In genomic region chr3R:26908750-26909149, dm6 we compare ENCODE assay signal across 1 fruit fly cellular context.
TF ChIP-seq lines count a peak whose summit lies in the region.

No protein-coding gene starts in this region.

TF ChIP-seq in whole organism, embryonic, 481 proteins besides CTCF, POLR2A, EP300 and RAD21 (continued from another document and continues in another):
- TF ChIP-seq row (GFP tag; IDR thresholded peaks at IDR 0.05; lab: Robert Waterston, UW): no peak
- TF ChIP-seq CG12769 (tag; optimal IDR thresholded peaks at IDR 0.05; lab: Kevin White, UChicago): peak; percentile 32
- TF ChIP-seq CG8089 (GFP tag; optimal IDR thresholded peaks at IDR 0.05; lab: Kevin White, UChicago): no peak
- TF ChIP-seq kni (GFP tag; optimal IDR thresholded peaks at IDR 0.05; lab: Kevin White, UChicago): peak; percentile 82
- TF ChIP-seq CG31365 (tag; optimal IDR thresholded peaks at IDR 0.05; lab: Kevin White, UChicago): no peak
- TF ChIP-seq psq (GFP tag; optimal IDR thresholded peaks at IDR 0.05; lab: Kevin White, UChicago): no peak
- no peak for TF ChIP-seq ham (GFP tag; IDR thresholded peaks at IDR 0.05; lab: Robert Waterston, UW)
- TF ChIP-seq Spps (tag; optimal IDR thresholded peaks at IDR 0.05; lab: Kevin White, UChicago): no peak
- no peak for TF ChIP-seq CG12104 (GFP tag; optimal IDR thresholded peaks at IDR 0.05; lab: Kevin White, UChicago)
- TF ChIP-seq CG18011 (GFP tag; optimal IDR thresholded peaks at IDR 0.05; lab: Kevin White, UChicago): no peak
- TF ChIP-seq pita (GFP tag; optimal IDR thresholded peaks at IDR 0.05; lab: Kevin White, UChicago): no peak
- no peak for TF ChIP-seq CHES-1-like (GFP tag; optimal IDR thresholded peaks at IDR 0.05; lab: Kevin White, UChicago)
- no peak for TF ChIP-seq bigmax (GFP tag; optimal IDR thresholded peaks at IDR 0.05; lab: Kevin White, UChicago)
- TF ChIP-seq GATAe (GFP tag; conservative IDR thresholded peaks at IDR 0.05; lab: Robert Waterston, UW): no peak
- no peak for TF ChIP-seq exex (tag; optimal IDR thresholded peaks at IDR 0.05; lab: Kevin White, UChicago)
- no peak for TF ChIP-seq NFAT (GFP tag; IDR thresholded peaks at IDR 0.05; lab: Robert Waterston, UW)
- TF ChIP-seq Awh (GFP tag; IDR thresholded peaks at IDR 0.05; lab: Robert Waterston, UW): no peak
- TF ChIP-seq Fer1 (GFP tag; optimal IDR thresholded peaks at IDR 0.05; lab: Kevin White, UChicago): peak; percentile 21
- TF ChIP-seq crp (GFP tag; optimal IDR thresholded peaks at IDR 0.05; lab: Kevin White, UChicago): no peak
- TF ChIP-seq Ets65A (GFP tag; lab: Kevin White, UChicago): no peak
- no peak for TF ChIP-seq nerfin-2 (GFP tag; IDR thresholded peaks at IDR 0.05; lab: Robert Waterston, UW; ENCODE audit: partially characterized antibody)
- no peak for TF ChIP-seq CG5953 (GFP tag; IDR thresholded peaks at IDR 0.05; lab: Robert Waterston, UW)
- TF ChIP-seq Vsx1 (GFP tag; optimal IDR thresholded peaks at IDR 0.05; lab: Kevin White, UChicago): no peak
- no peak for TF ChIP-seq Lhr (GFP tag; optimal IDR thresholded peaks at IDR 0.05; lab: Kevin White, UChicago)
- TF ChIP-seq pan (optimal IDR thresholded peaks at IDR 0.05; lab: Kevin White, UChicago): no peak
- TF ChIP-seq pan (GFP tag; optimal IDR thresholded peaks at IDR 0.05 in 1 of 2, IDR thresholded peaks at IDR 0.05 in 1 of 2): peak in 1 of 2 experiments; percentile 15
- TF ChIP-seq CG3407 (GFP tag; optimal IDR thresholded peaks at IDR 0.05; lab: Kevin White, UChicago): peak; percentile 41
- no peak for TF ChIP-seq h (optimal IDR thresholded peaks at IDR 0.05; lab: Kevin White, UChicago)
- no peak for TF ChIP-seq hkb (optimal IDR thresholded peaks at IDR 0.05; lab: Kevin White, UChicago)
- TF ChIP-seq hkb (GFP tag; IDR thresholded peaks at IDR 0.05; lab: Robert Waterston, UW): 0 out of 2 replicates have a peak, but pooled peaks have one; percentile 24
- TF ChIP-seq disco-r (GFP tag; optimal IDR thresholded peaks at IDR 0.05; lab: Kevin White, UChicago): no peak
- TF ChIP-seq amos (GFP tag; IDR thresholded peaks at IDR 0.05; lab: Robert Waterston, UW; ENCODE audit: partially characterized antibody): no peak
- no peak for TF ChIP-seq CG2120 (GFP tag; optimal IDR thresholded peaks at IDR 0.05; lab: Kevin White, UChicago)
- TF ChIP-seq zfh1 (GFP tag; IDR thresholded peaks at IDR 0.05; lab: Robert Waterston, UW): no peak
- no peak for TF ChIP-seq B-H2 (GFP tag; optimal IDR thresholded peaks at IDR 0.05; lab: Kevin White, UChicago)
- TF ChIP-seq Dref (GFP tag; IDR thresholded peaks at IDR 0.05; lab: Robert Waterston, UW): no peak
- no peak for TF ChIP-seq dimm (GFP tag; IDR thresholded peaks at IDR 0.05; lab: Robert Waterston, UW)
- no peak for TF ChIP-seq mld (GFP tag; IDR thresholded peaks at IDR 0.05; lab: Robert Waterston, UW; ENCODE audit: partially characterized antibody)
- no peak for TF ChIP-seq CG17361 (GFP tag; IDR thresholded peaks at IDR 0.05; lab: Robert Waterston, UW)
- no peak for TF ChIP-seq CG10147 (GFP tag; optimal IDR thresholded peaks at IDR 0.05; lab: Kevin White, UChicago)
- no peak for TF ChIP-seq CG13624 (GFP tag; optimal IDR thresholded peaks at IDR 0.05; lab: Kevin White, UChicago)
- no peak for TF ChIP-seq NC2α (GFP tag; optimal IDR thresholded peaks at IDR 0.05; lab: Kevin White, UChicago)
- no peak for TF ChIP-seq Side (GFP tag; optimal IDR thresholded peaks at IDR 0.05; lab: Kevin White, UChicago)
- no peak for TF ChIP-seq luna (GFP tag; optimal IDR thresholded peaks at IDR 0.05; lab: Kevin White, UChicago)
- no peak for TF ChIP-seq CG2116 (GFP tag; optimal IDR thresholded peaks at IDR 0.05; lab: Kevin White, UChicago)
- TF ChIP-seq Chrac-16 (GFP tag; optimal IDR thresholded peaks at IDR 0.05; lab: Kevin White, UChicago): no peak
- TF ChIP-seq CG8290 (GFP tag; optimal IDR thresholded peaks at IDR 0.05; lab: Kevin White, UChicago): no peak
- TF ChIP-seq CG8290 (tag; optimal IDR thresholded peaks at IDR 0.05; lab: Kevin White, UChicago): peak in 1 of 2 experiments; percentile 52
- TF ChIP-seq CG3838 (GFP tag; optimal IDR thresholded peaks at IDR 0.05; lab: Kevin White, UChicago): no peak
- TF ChIP-seq CG18262 (tag; optimal IDR thresholded peaks at IDR 0.05; lab: Kevin White, UChicago): peak; percentile 30
- no peak for TF ChIP-seq Dek (tag; optimal IDR thresholded peaks at IDR 0.05; lab: Kevin White, UChicago)
- TF ChIP-seq CG18476 (GFP tag; optimal IDR thresholded peaks at IDR 0.05; lab: Kevin White, UChicago): no peak
- TF ChIP-seq CG5180 (GFP tag; optimal IDR thresholded peaks at IDR 0.05; lab: Kevin White, UChicago): peak; percentile 33
- peak; percentile 1 for TF ChIP-seq CG15269 (tag; optimal IDR thresholded peaks at IDR 0.05; lab: Kevin White, UChicago)
- TF ChIP-seq maf-S (GFP tag; optimal IDR thresholded peaks at IDR 0.05; lab: Kevin White, UChicago): no peak
- no peak for TF ChIP-seq BtbVII (GFP tag; optimal IDR thresholded peaks at IDR 0.05; lab: Kevin White, UChicago)
- TF ChIP-seq Hr39 (optimal IDR thresholded peaks at IDR 0.05; lab: Kevin White, UChicago): no peak
- no peak for TF ChIP-seq run (tag; optimal IDR thresholded peaks at IDR 0.05; lab: Kevin White, UChicago)
- TF ChIP-seq da (GFP tag; optimal IDR thresholded peaks at IDR 0.05; lab: Kevin White, UChicago): no peak
- no peak for TF ChIP-seq CG8944 (GFP tag; optimal IDR thresholded peaks at IDR 0.05; lab: Kevin White, UChicago)
- peak; percentile 8 for TF ChIP-seq CG18599 (GFP tag; optimal IDR thresholded peaks at IDR 0.05; lab: Kevin White, UChicago)
- no peak for TF ChIP-seq HmgZ (tag; optimal IDR thresholded peaks at IDR 0.05; lab: Kevin White, UChicago)
- no peak for TF ChIP-seq slou (GFP tag; optimal IDR thresholded peaks at IDR 0.05; lab: Kevin White, UChicago)
- TF ChIP-seq Ada2b (GFP tag; IDR thresholded peaks at IDR 0.05; lab: Robert Waterston, UW): no peak
- no peak for TF ChIP-seq lbe (GFP tag; optimal IDR thresholded peaks at IDR 0.05; lab: Kevin White, UChicago)
- no peak; the same call in 1 of the 2 replicates for TF ChIP-seq HLH3B (GFP tag; IDR thresholded peaks at IDR 0.05; lab: Robert Waterston, UW)
- no peak for TF ChIP-seq lov (optimal IDR thresholded peaks at IDR 0.05; lab: Kevin White, UChicago)
- TF ChIP-seq lov (GFP tag; IDR thresholded peaks at IDR 0.05; lab: Robert Waterston, UW): 0 out of 3 replicates have a peak, but pooled peaks have one; percentile 6
- no peak for TF ChIP-seq ap (GFP tag; IDR thresholded peaks at IDR 0.05; lab: Robert Waterston, UW)
- no peak for TF ChIP-seq hbn (GFP tag; IDR thresholded peaks at IDR 0.05; lab: Robert Waterston, UW; ENCODE audit: partially characterized antibody)
- TF ChIP-seq CG4328 (GFP tag; optimal IDR thresholded peaks at IDR 0.05; lab: Kevin White, UChicago): no peak
- TF ChIP-seq CG13775 (GFP tag; optimal IDR thresholded peaks at IDR 0.05; lab: Kevin White, UChicago): no peak
- TF ChIP-seq tll (GFP tag; optimal IDR thresholded peaks at IDR 0.05; lab: Kevin White, UChicago): no peak
- no peak for TF ChIP-seq CG4404 (GFP tag; IDR thresholded peaks at IDR 0.05; lab: Robert Waterston, UW)
- TF ChIP-seq CG8765 (GFP tag; IDR thresholded peaks at IDR 0.05; lab: Robert Waterston, UW): no peak
- TF ChIP-seq CG15011 (GFP tag; optimal IDR thresholded peaks at IDR 0.05; lab: Kevin White, UChicago): no peak
- TF ChIP-seq Nf-YA (GFP tag; IDR thresholded peaks at IDR 0.05; lab: Robert Waterston, UW): no peak
- no peak for TF ChIP-seq CG11093 (GFP tag; IDR thresholded peaks at IDR 0.05; lab: Robert Waterston, UW)
- no peak for TF ChIP-seq Gug (GFP tag; IDR thresholded peaks at IDR 0.05; lab: Robert Waterston, UW)
- no peak for TF ChIP-seq fru (optimal IDR thresholded peaks at IDR 0.05; lab: Kevin White, UChicago)
- TF ChIP-seq Six4 (GFP tag; optimal IDR thresholded peaks at IDR 0.05; lab: Kevin White, UChicago): no peak
- TF ChIP-seq BEAF-32 (GFP tag; optimal IDR thresholded peaks at IDR 0.05; lab: Kevin White, UChicago): no peak
- TF ChIP-seq CG7928 (GFP tag; optimal IDR thresholded peaks at IDR 0.05; lab: Kevin White, UChicago): no peak
- TF ChIP-seq Dip2 (GFP tag; IDR thresholded peaks at IDR 0.05; lab: Robert Waterston, UW): no peak
- no peak for TF ChIP-seq org-1 (GFP tag; optimal IDR thresholded peaks at IDR 0.05; lab: Kevin White, UChicago)
- TF ChIP-seq bsh (GFP tag; optimal IDR thresholded peaks at IDR 0.05; lab: Kevin White, UChicago): peak in 1 of 2 experiments; percentile 48
- TF ChIP-seq Eip74EF (GFP tag; optimal IDR thresholded peaks at IDR 0.05; lab: Kevin White, UChicago): no peak
- TF ChIP-seq fd102C (GFP tag; optimal IDR thresholded peaks at IDR 0.05; lab: Kevin White, UChicago): no peak
- no peak for TF ChIP-seq tap (tag; optimal IDR thresholded peaks at IDR 0.05; lab: Kevin White, UChicago)
- no peak for TF ChIP-seq CG9609 (GFP tag; optimal IDR thresholded peaks at IDR 0.05; lab: Kevin White, UChicago)
- TF ChIP-seq CG30020 (tag; optimal IDR thresholded peaks at IDR 0.05; lab: Kevin White, UChicago): no peak
- TF ChIP-seq MESR4 (GFP tag; optimal IDR thresholded peaks at IDR 0.05; lab: Kevin White, UChicago): no peak
- 0 out of 2 replicates have a peak, but pooled peaks have one; percentile 5 for TF ChIP-seq CG17328 (GFP tag; IDR thresholded peaks at IDR 0.05; lab: Robert Waterston, UW)
- TF ChIP-seq wek (GFP tag; optimal IDR thresholded peaks at IDR 0.05; lab: Kevin White, UChicago): peak; percentile 45
- no peak for TF ChIP-seq CG13123 (GFP tag; optimal IDR thresholded peaks at IDR 0.05; lab: Kevin White, UChicago)
- no peak for TF ChIP-seq slp2 (GFP tag; optimal IDR thresholded peaks at IDR 0.05; lab: Kevin White, UChicago)
- TF ChIP-seq chinmo (GFP tag; IDR thresholded peaks at IDR 0.05; lab: Robert Waterston, UW; ENCODE audit: partially characterized antibody): no peak
- no peak for TF ChIP-seq CG32772 (GFP tag; IDR thresholded peaks at IDR 0.05; lab: Robert Waterston, UW)
- no peak for TF ChIP-seq Abd-B (GFP tag; optimal IDR thresholded peaks at IDR 0.05; lab: Kevin White, UChicago)
- no peak for TF ChIP-seq corto (GFP tag; optimal IDR thresholded peaks at IDR 0.05; lab: Kevin White, UChicago)
- TF ChIP-seq D19B (GFP tag; optimal IDR thresholded peaks at IDR 0.05; lab: Kevin White, UChicago): no peak
- TF ChIP-seq tna (GFP tag; IDR thresholded peaks at IDR 0.05; lab: Robert Waterston, UW; ENCODE audit: partially characterized antibody): no peak
- no peak for TF ChIP-seq CG6791 (GFP tag; IDR thresholded peaks at IDR 0.05; lab: Robert Waterston, UW; ENCODE audit: partially characterized antibody)
- no peak for TF ChIP-seq CG15479 (GFP tag; optimal IDR thresholded peaks at IDR 0.05; lab: Kevin White, UChicago)
- no peak for TF ChIP-seq Hey (tag; optimal IDR thresholded peaks at IDR 0.05; lab: Kevin White, UChicago)
- TF ChIP-seq fu2 (GFP tag; optimal IDR thresholded peaks at IDR 0.05; lab: Kevin White, UChicago): no peak
- TF ChIP-seq CG10267 (tag; optimal IDR thresholded peaks at IDR 0.05; lab: Kevin White, UChicago): no peak
- TF ChIP-seq CG31388 (GFP tag; optimal IDR thresholded peaks at IDR 0.05; lab: Kevin White, UChicago): no peak
- TF ChIP-seq ssp (GFP tag; IDR thresholded peaks at IDR 0.05; lab: Robert Waterston, UW): no peak
- no peak for TF ChIP-seq CG7357 (GFP tag; IDR thresholded peaks at IDR 0.05; lab: Robert Waterston, UW)
- no peak for TF ChIP-seq prd (optimal IDR thresholded peaks at IDR 0.05; lab: Kevin White, UChicago)
- TF ChIP-seq prd (GFP tag; IDR thresholded peaks at IDR 0.05; lab: Robert Waterston, UW): no peak
- TF ChIP-seq E2f1 (GFP tag; IDR thresholded peaks at IDR 0.05; lab: Robert Waterston, UW): no peak
- TF ChIP-seq Fer3 (tag; optimal IDR thresholded peaks at IDR 0.05; lab: Kevin White, UChicago): peak; percentile 23
- TF ChIP-seq nau (GFP tag; optimal IDR thresholded peaks at IDR 0.05; lab: Kevin White, UChicago): no peak
- no peak for TF ChIP-seq CG8388 (GFP tag; optimal IDR thresholded peaks at IDR 0.05; lab: Kevin White, UChicago)
- TF ChIP-seq Opbp (GFP tag; IDR thresholded peaks at IDR 0.05; lab: Robert Waterston, UW; ENCODE audit: partially characterized antibody): no peak
- no peak for TF ChIP-seq ash1 (GFP tag; optimal IDR thresholded peaks at IDR 0.05; lab: Kevin White, UChicago)
- TF ChIP-seq CG4424 (GFP tag; optimal IDR thresholded peaks at IDR 0.05; lab: Kevin White, UChicago): no peak
- no peak for TF ChIP-seq CG7372 (GFP tag; IDR thresholded peaks at IDR 0.05; lab: Robert Waterston, UW)
- no peak for TF ChIP-seq rib (GFP tag; IDR thresholded peaks at IDR 0.05; lab: Robert Waterston, UW)
- no peak for TF ChIP-seq br (optimal IDR thresholded peaks at IDR 0.05; lab: Kevin White, UChicago)
- no peak for TF ChIP-seq Sry-β (GFP tag; optimal IDR thresholded peaks at IDR 0.05; lab: Kevin White, UChicago)
- peak; percentile 18 for TF ChIP-seq nerfin-1 (tag; optimal IDR thresholded peaks at IDR 0.05; lab: Kevin White, UChicago)
- TF ChIP-seq CG3995 (GFP tag; optimal IDR thresholded peaks at IDR 0.05; lab: Kevin White, UChicago): no peak
- TF ChIP-seq jigr1 (GFP tag; IDR thresholded peaks at IDR 0.05; lab: Robert Waterston, UW): no peak
- TF ChIP-seq CG3281 (GFP tag; optimal IDR thresholded peaks at IDR 0.05; lab: Kevin White, UChicago): no peak
- no peak for TF ChIP-seq Hmr (GFP tag; optimal IDR thresholded peaks at IDR 0.05; lab: Kevin White, UChicago)
- no peak for TF ChIP-seq pb (GFP tag; optimal IDR thresholded peaks at IDR 0.05; lab: Kevin White, UChicago)
- no peak for TF ChIP-seq Deaf1 (tag; optimal IDR thresholded peaks at IDR 0.05; lab: Kevin White, UChicago)
- TF ChIP-seq CG16863 (GFP tag; optimal IDR thresholded peaks at IDR 0.05; lab: Kevin White, UChicago): no peak
- TF ChIP-seq Usf (GFP tag; optimal IDR thresholded peaks at IDR 0.05; lab: Kevin White, UChicago): no peak
- TF ChIP-seq Ptx1 (GFP tag; IDR thresholded peaks at IDR 0.05; lab: Robert Waterston, UW): no peak
- TF ChIP-seq CG33557 (GFP tag; optimal IDR thresholded peaks at IDR 0.05; lab: Kevin White, UChicago): no peak
- TF ChIP-seq Kr (GFP tag; optimal IDR thresholded peaks at IDR 0.05; lab: Kevin White, UChicago): no peak
- TF ChIP-seq Atf3 (GFP tag; optimal IDR thresholded peaks at IDR 0.05; lab: Kevin White, UChicago): no peak
- no peak for TF ChIP-seq sob (GFP tag; IDR thresholded peaks at IDR 0.05; lab: Robert Waterston, UW)
- no peak for TF ChIP-seq CG1529 (GFP tag; optimal IDR thresholded peaks at IDR 0.05; lab: Kevin White, UChicago)
- TF ChIP-seq CG6813 (GFP tag; optimal IDR thresholded peaks at IDR 0.05; lab: Kevin White, UChicago): peak; percentile 47
- TF ChIP-seq ems (GFP tag; optimal IDR thresholded peaks at IDR 0.05; lab: Kevin White, UChicago): no peak
